Fruit fly (Drosophila melanogaster): Measurements from ENCODE around the gene cact.

cact gene

dm6 chr2L:16302773-16303279 lies 23.2 kb downstream of the cact start, which contains the start of gene GMF (continued):
- TF ChIP-seq HmgD (GFP tag; optimal IDR thresholded peaks at IDR 0.05) (no peak), Six4 (GFP tag; optimal IDR thresholded peaks at IDR 0.05) (peak; percentile 6), odd (GFP tag; optimal IDR thresholded peaks at IDR 0.05) (no peak), Fer1 (GFP tag; optimal IDR thresholded peaks at IDR 0.05) (peak; percentile 2), jigr1 (GFP tag; IDR thresholded peaks at IDR 0.05) (peak; percentile 67; the same call in 1 of the 3 replicates), Tbp (GFP tag; optimal IDR thresholded peaks at IDR 0.05) (no peak), Oaz (GFP tag; IDR thresholded peaks at IDR 0.05) (no peak), corto (GFP tag; optimal IDR thresholded peaks at IDR 0.05) (no peak), Lpt (GFP tag; optimal IDR thresholded peaks at IDR 0.05) (no peak), ara (GFP tag; IDR thresholded peaks at IDR 0.05) (no peak), CG17361 (GFP tag; IDR thresholded peaks at IDR 0.05) (peak; percentile 78; the same call in 2 of the 3 replicates), dmrt11E (tag; optimal IDR thresholded peaks at IDR 0.05) (peak; percentile 60), Dek (tag; optimal IDR thresholded peaks at IDR 0.05) (no peak), Dfd (GFP tag; optimal IDR thresholded peaks at IDR 0.05) (no peak), CG17568 (GFP tag; optimal IDR thresholded peaks at IDR 0.05) (no peak), Xbp1 (GFP tag; optimal IDR thresholded peaks at IDR 0.05) (peak; percentile 43), CG8281 (tag; optimal IDR thresholded peaks at IDR 0.05) (no peak), CG2116 (GFP tag; optimal IDR thresholded peaks at IDR 0.05) (peak; percentile 62), CG17328 (GFP tag; IDR thresholded peaks at IDR 0.05) (peak; percentile 52; the same call in 1 of the 2 replicates), CG42726 (GFP tag; IDR thresholded peaks at IDR 0.05; ENCODE audit: partially characterized antibody) (no peak), Elba2 (GFP tag; optimal IDR thresholded peaks at IDR 0.05) (no peak), Jarid2 (GFP tag; optimal IDR thresholded peaks at IDR 0.05) (no peak), CG3065 (GFP tag; optimal IDR thresholded peaks at IDR 0.05) (peak; percentile 5), toy (GFP tag; IDR thresholded peaks at IDR 0.05) (no peak), CG4360 (GFP tag; IDR thresholded peaks at IDR 0.05) (no peak), CG10267 (tag; optimal IDR thresholded peaks at IDR 0.05) (peak; percentile 97), CG14441 (GFP tag; IDR thresholded peaks at IDR 0.05) (no peak), CG11560 (tag; IDR thresholded peaks at IDR 0.05) (no peak), pum (GFP tag; optimal IDR thresholded peaks at IDR 0.05) (no peak), Dll (GFP tag; IDR thresholded peaks at IDR 0.05; ENCODE audit: partially characterized antibody) (peak; percentile 66), CG2875 (GFP tag; optimal IDR thresholded peaks at IDR 0.05) (no peak), CG7556 (GFP tag; optimal IDR thresholded peaks at IDR 0.05) (peak; percentile 30), HLH54F (GFP tag; optimal IDR thresholded peaks at IDR 0.05) (peak; percentile 7), otp (GFP tag; IDR thresholded peaks at IDR 0.05) (no peak), CG16815 (GFP tag; optimal IDR thresholded peaks at IDR 0.05) (no peak), CG32532 (GFP tag; IDR thresholded peaks at IDR 0.05) (no peak), D19B (GFP tag; optimal IDR thresholded peaks at IDR 0.05) (peak; percentile 73), CG31365 (tag; optimal IDR thresholded peaks at IDR 0.05) (no peak), CG13424 (tag; optimal IDR thresholded peaks at IDR 0.05) (peak; percentile 25), sd (tag; optimal IDR thresholded peaks at IDR 0.05) (peak; percentile 57), mld (GFP tag; IDR thresholded peaks at IDR 0.05; ENCODE audit: partially characterized antibody) (no peak), Hmx (GFP tag; optimal IDR thresholded peaks at IDR 0.05) (peak; percentile 25), Antp (GFP tag; optimal IDR thresholded peaks at IDR 0.05) (no peak), CG17829 (tag; optimal IDR thresholded peaks at IDR 0.05) (peak; percentile 38), Myb (GFP tag; optimal IDR thresholded peaks at IDR 0.05) (peak; percentile 61), Usf (GFP tag; optimal IDR thresholded peaks at IDR 0.05) (no peak), emc (GFP tag; optimal IDR thresholded peaks at IDR 0.05) (no peak), Ssrp (tag; optimal IDR thresholded peaks at IDR 0.05) (peak; percentile 41), NC2β (GFP tag; optimal IDR thresholded peaks at IDR 0.05) (peak; percentile 38), onecut (GFP tag; IDR thresholded peaks at IDR 0.05) (no peak), E2f2 (GFP tag; IDR thresholded peaks at IDR 0.05) (peak; percentile 38; the same call in 1 of the 2 replicates)

Measured in whole organism, embryonic.